Worm (Caenorhabditis elegans): ENCODE data around the gene emg-1.
A peak's percentile ranks its signal among the peaks of the same experiment; 100 is the strongest.

The emg-1 gene

ce11 chrIII:10624564-10624963 lies 24.8 kb upstream of the emg-1 start (continued):
- TF ChIP-seq lsy-27 (tag; optimal IDR thresholded peaks at IDR 0.05; ENCODE audit: borderline replicate concordance, insufficient read depth) = no peak
- TF ChIP-seq B0261.1 (tag; optimal IDR thresholded peaks at IDR 0.05) = peak; percentile 86
- no peak; the same call in 1 of the 2 replicates for TF ChIP-seq madf-8 (GFP tag; conservative IDR thresholded peaks at IDR 0.05)
- peak; percentile 5 for TF ChIP-seq efl-1 (GFP tag; optimal IDR thresholded peaks at IDR 0.05)
- peak; percentile 49 for TF ChIP-seq mel-28 (tag; optimal IDR thresholded peaks at IDR 0.05; ENCODE audit: borderline replicate concordance)
- TF ChIP-seq attf-5 (GFP tag; optimal IDR thresholded peaks at IDR 0.05) = peak; percentile 58
- peak; percentile 55; the same call in 1 of the 2 replicates for TF ChIP-seq zfh-2 (GFP tag; conservative IDR thresholded peaks at IDR 0.05)
- TF ChIP-seq tlf-1 (GFP tag; optimal IDR thresholded peaks at IDR 0.05) = peak; percentile 15
- 0 out of 2 replicates have a peak, but pooled peaks have one; percentile 21 for TF ChIP-seq Y56A3A.18 (GFP tag; IDR thresholded peaks at IDR 0.05)
- TF ChIP-seq nfyb-1 (GFP tag; IDR thresholded peaks at IDR 0.05) = peak; percentile 80
- TF ChIP-seq F49E8.2 (tag; optimal IDR thresholded peaks at IDR 0.05; ENCODE audit: insufficient read depth) = peak; percentile 73
- TF ChIP-seq F52B5.7 (tag; optimal IDR thresholded peaks at IDR 0.05) = peak; percentile 45
- peak; percentile 97 for TF ChIP-seq lin-26 (GFP tag; IDR thresholded peaks at IDR 0.05)
- peak; percentile 70 for TF ChIP-seq T07F8.4 (tag; optimal IDR thresholded peaks at IDR 0.05)
- no peak for TF ChIP-seq sdz-38 (tag; optimal IDR thresholded peaks at IDR 0.05)
- TF ChIP-seq Y53F4B.3 (GFP tag; IDR thresholded peaks at IDR 0.05) = no peak
- peak; percentile 79 for TF ChIP-seq F57A8.1 (GFP tag; optimal IDR thresholded peaks at IDR 0.05)
- TF ChIP-seq C06A6.2 (GFP tag; conservative IDR thresholded peaks at IDR 0.05) = no peak
- peak; percentile 19 for TF ChIP-seq atf-7 (tag; optimal IDR thresholded peaks at IDR 0.05)
- peak; percentile 36 for TF ChIP-seq K12H6.12 (tag; optimal IDR thresholded peaks at IDR 0.05)
- TF ChIP-seq ZK185.1 (tag; optimal IDR thresholded peaks at IDR 0.05; ENCODE audit: poor library complexity, severe bottlenecking) = peak; percentile 85
- TF ChIP-seq hlh-12 (tag; optimal IDR thresholded peaks at IDR 0.05) = no peak
- TF ChIP-seq ztf-22 (GFP tag; optimal IDR thresholded peaks at IDR 0.05) = no peak
- peak; percentile 70 for TF ChIP-seq zim-3 (tag; optimal IDR thresholded peaks at IDR 0.05)
- no peak for TF ChIP-seq dpl-1 (GFP tag; optimal IDR thresholded peaks at IDR 0.05)
- peak; percentile 60 for TF ChIP-seq ceh-27 (GFP tag; optimal IDR thresholded peaks at IDR 0.05)
- no peak for TF ChIP-seq C17E4.6 (GFP tag; IDR thresholded peaks at IDR 0.05)
- TF ChIP-seq ekl-4 (GFP tag; IDR thresholded peaks at IDR 0.05) = peak; percentile 81
- 0 out of 2 replicates have a peak, but pooled peaks have one; percentile 59 for TF ChIP-seq Y79H2A.3 (GFP tag; conservative IDR thresholded peaks at IDR 0.05)
- TF ChIP-seq lin-40 (tag; optimal IDR thresholded peaks at IDR 0.05) = peak; percentile 45
- 0 out of 2 replicates have a peak, but pooled peaks have one; percentile 39 for TF ChIP-seq ztf-28 (GFP tag; IDR thresholded peaks at IDR 0.05)
- peak; percentile 31 for TF ChIP-seq F33H1.4 (GFP tag; IDR thresholded peaks at IDR 0.05)
- peak; percentile 32 for TF ChIP-seq snpc-4 (GFP tag; optimal IDR thresholded peaks at IDR 0.05)
- TF ChIP-seq snpc-4 (tag; optimal IDR thresholded peaks at IDR 0.05) = peak in 3 of 4 experiments; percentile 16 to 37 (median 28)
- no peak for TF ChIP-seq tbx-9 (tag; optimal IDR thresholded peaks at IDR 0.05; ENCODE audit: borderline replicate concordance)
- TF ChIP-seq akir-1 (GFP tag; optimal IDR thresholded peaks at IDR 0.05) = no peak
- peak; percentile 6 for TF ChIP-seq somi-1 (GFP tag; optimal IDR thresholded peaks at IDR 0.05)
- no peak for TF ChIP-seq sea-2 (GFP tag; IDR thresholded peaks at IDR 0.05)
- TF ChIP-seq unc-62 (GFP tag; optimal IDR thresholded peaks at IDR 0.05) = no peak
- peak; percentile 51 for TF ChIP-seq chd-7 (tag; optimal IDR thresholded peaks at IDR 0.05)
- peak; percentile 59 to 73 for TF ChIP-seq rec-8 (tag; optimal IDR thresholded peaks at IDR 0.05)
- TF ChIP-seq ztf-6 (GFP tag; IDR thresholded peaks at IDR 0.05) = no peak
- peak; percentile 44 for TF ChIP-seq snpc-3.4 (tag; optimal IDR thresholded peaks at IDR 0.05)
- no peak for TF ChIP-seq fkh-3 (tag; optimal IDR thresholded peaks at IDR 0.05)
- TF ChIP-seq madf-10 (tag; optimal IDR thresholded peaks at IDR 0.05) = peak; percentile 39
- TF ChIP-seq sptf-2 (GFP tag; optimal IDR thresholded peaks at IDR 0.05) = peak; percentile 85
- 0 out of 2 replicates have a peak, but pooled peaks have one; percentile 68 for TF ChIP-seq aptf-3 (GFP tag; IDR thresholded peaks at IDR 0.05)
- peak; percentile 50 for TF ChIP-seq D2030.7 (GFP tag; IDR thresholded peaks at IDR 0.05)

Measured in whole organism, young adult.